Worm (Caenorhabditis elegans) whole organism, midembryonic: ENCODE measurements around the gene C52A10.3.

Source experiments
- flt-1 ChIP-seq: fragments of 200-800 bp; sonication (Bioruptor generic); IDR thresholded peaks from 2 replicates; pipeline ENCODE4 v1.3.6; 2022; ENCODE audit warnings: missing genetic modification characterization, missing compliant biosample characterization
- klf-2 ChIP-seq: fragments of 200-800 bp; sonication (Bioruptor generic); conservative IDR thresholded peaks from 2 replicates; pipeline ENCODE4 v1.3.6; 2022; ENCODE audit warnings: missing genetic modification reagents, missing genetic modification characterization, missing compliant biosample characterization
- med-1 ChIP-seq: sonication (generic microtip); optimal IDR thresholded peaks from 2 replicates; lab custom pipeline; 2017; ENCODE audit warnings: missing genetic modification characterization, mild to moderate bottlenecking, missing compliant biosample characterization, antibody characterized with exemption, missing genetic modification reagents; ENCODE audit not compliant: insufficient read depth
- ref-1 ChIP-seq: fragments of 200-800 bp; sonication (Bioruptor generic); conservative IDR thresholded peaks from 2 replicates; pipeline ENCODE4 v1.3.6; 2022; ENCODE audit warnings: missing genetic modification reagents, missing genetic modification characterization, missing compliant biosample characterization
- tab-1 ChIP-seq: fragments of 200-800 bp; sonication (Bioruptor generic); IDR thresholded peaks from 2 replicates; pipeline ENCODE4 v1.3.6; 2022; ENCODE audit warnings: missing genetic modification characterization, missing compliant biosample characterization
- ztf-23 ChIP-seq: fragments of 200-800 bp; sonication (Bioruptor generic); IDR thresholded peaks from 2 replicates; pipeline ENCODE4 v1.3.6; 2022; ENCODE audit warnings: missing genetic modification reagents, missing genetic modification characterization, missing compliant biosample characterization
- ztf-29 ChIP-seq: fragments of 200-800 bp; sonication (Bioruptor generic); IDR thresholded peaks from 2 replicates; pipeline ENCODE4 v1.3.6; 2022; ENCODE audit warnings: missing genetic modification reagents, missing genetic modification characterization, missing compliant biosample characterization

- TF ChIP-seq klf-2 (GFP tag; lab: Robert Waterston, UW) (no peak), med-1 (no peak), ref-1 (GFP tag; lab: Robert Waterston, UW) (no peak), tab-1 (GFP tag; lab: Robert Waterston, UW) (no peak), ztf-23 (GFP tag; lab: Robert Waterston, UW) (no peak), flt-1 (GFP tag; lab: Robert Waterston, UW) (no peak), ztf-29 (GFP tag; lab: Robert Waterston, UW) (no peak)
Observed at ce11 chrV:5239404-5239803, at the start of gene C52A10.3.
